Fruit fly (Drosophila melanogaster) whole organism, embryonic: ENCODE measurements around the gene alpha-PheRS.

Source experiments
- CG12155 ChIP-seq: fragments of 200-800 bp; sonication (Bioruptor generic); optimal IDR thresholded peaks from 3 replicates; lab custom pipeline; 2016; ENCODE audit warnings: missing biosample characterization, missing genetic modification characterization
- CG1603 ChIP-seq: fragments of 200-800 bp; sonication (Bioruptor generic); optimal IDR thresholded peaks from 2 replicates; lab custom pipeline; 2019; ENCODE audit warnings: missing biosample characterization, mild to moderate bottlenecking, missing genetic modification characterization, moderate library complexity
- CG17328 ChIP-seq: fragments of 200-800 bp; sonication (Bioruptor generic); IDR thresholded peaks from 2 replicates; pipeline ENCODE4 v1.3.6; 2022; ENCODE audit warnings: missing biosample characterization, missing genetic modification characterization
- CG9797 ChIP-seq: fragments of 200-800 bp; sonication (Bioruptor generic); optimal IDR thresholded peaks from 3 replicates; lab custom pipeline; 2018; ENCODE audit warnings: missing biosample characterization, mild to moderate bottlenecking, missing genetic modification characterization
- Dp ChIP-seq: fragments of 200-800 bp; sonication (Bioruptor generic); optimal IDR thresholded peaks from 2 replicates; lab custom pipeline; 2018; ENCODE audit warnings: missing biosample characterization, mild to moderate bottlenecking, missing genetic modification characterization, moderate library complexity
- Xbp1 ChIP-seq: fragments of 200-800 bp; sonication (Bioruptor generic); optimal IDR thresholded peaks from 3 replicates; lab custom pipeline; 2016; ENCODE audit warnings: missing biosample characterization, mild to moderate bottlenecking, missing genetic modification characterization
- caup ChIP-seq: fragments of 200-800 bp; sonication (Bioruptor generic); optimal IDR thresholded peaks from 3 replicates; lab custom pipeline; 2017; ENCODE audit warnings: missing biosample characterization, mild to moderate bottlenecking, missing genetic modification characterization, moderate library complexity; ENCODE audit not compliant: severe bottlenecking
- dmrt99B ChIP-seq: fragments of 200-800 bp; sonication (Bioruptor generic); optimal IDR thresholded peaks from 2 replicates; lab custom pipeline; 2018; ENCODE audit warnings: missing biosample characterization, mild to moderate bottlenecking, missing genetic modification characterization, moderate library complexity
- gt ChIP-seq: fragments of 200-800 bp; sonication (Bioruptor generic); IDR thresholded peaks from 2 replicates; pipeline ENCODE4 v1.3.6; 2022; ENCODE audit warnings: missing biosample characterization, missing genetic modification characterization
- inv ChIP-seq: fragments of 200-800 bp; sonication (Bioruptor generic); IDR thresholded peaks from 2 replicates; pipeline ENCODE4 v1.3.6; 2022; ENCODE audit warnings: missing biosample characterization, missing genetic modification characterization; ENCODE audit not compliant: partially characterized antibody
- org-1 ChIP-seq: fragments of 200-800 bp; sonication (Bioruptor generic); optimal IDR thresholded peaks from 2 replicates; lab custom pipeline; 2017; ENCODE audit warnings: missing biosample characterization, missing genetic modification characterization
- pan ChIP-seq, 4 experiments: fragments of >200 bp in 3 of 4; fragments of 200-800 bp in 1 of 4; sonication (Bioruptor generic) in 1 of 4; optimal IDR thresholded peaks in 3 of 4; IDR thresholded peaks in 1 of 4; 2 replicates each; pipeline versions ENCODE4 v1.3.6 to Lab custom; 2017 to 2022; ENCODE audit warnings: missing biosample characterization in 2 of 4, missing genetic modification characterization in 2 of 4, mixed read lengths in 1 of 4

dm6 chrX:8107936-8108335, 37.5 kb downstream of the alpha-PheRS start:
- TF ChIP-seq inv (GFP tag; lab: Robert Waterston, UW) (no peak), gt (GFP tag; lab: Robert Waterston, UW) (no peak), CG9797 (GFP tag; lab: Kevin White, UChicago) (no peak), caup (GFP tag; lab: Kevin White, UChicago) (no peak), Dp (GFP tag; lab: Kevin White, UChicago) (no peak), dmrt99B (no peak), Xbp1 (no peak), CG12155 (GFP tag; lab: Kevin White, UChicago) (no peak), pan (optimal IDR thresholded peaks at IDR 0.05; lab: Kevin White, UChicago) (no peak), pan (GFP tag; optimal IDR thresholded peaks at IDR 0.05 in 1 of 2, IDR thresholded peaks at IDR 0.05 in 1 of 2) (no peak), CG1603 (tag; lab: Kevin White, UChicago) (no peak), CG17328 (GFP tag; lab: Robert Waterston, UW) (no peak), org-1 (GFP tag; lab: Kevin White, UChicago) (no peak)
